Worm (Caenorhabditis elegans): ENCODE data around the gene Y43C5A.3.
"Not testable (repeated sequence)": the region's sequence is repeated elsewhere in the genome, so short reads cannot be mapped to it uniquely, and the experiment has no call there.

- not testable (repeated sequence) for TF ChIP-seq flt-1 (GFP tag; IDR thresholded peaks at IDR 0.05); ref-1 (GFP tag; conservative IDR thresholded peaks at IDR 0.05)
Observed at ce11 chrIV:10323368-10323767, 49.5 kb downstream of the Y43C5A.3 start.

All from whole organism, midembryonic.